Fruit fly (Drosophila melanogaster) whole organism, prepupa: ENCODE data around the gene CG31075.

ENCODE experiments used
- Blimp-1 ChIP-seq: fragments of 200-800 bp; sonication (Bioruptor generic); optimal IDR thresholded peaks from 3 replicates; lab custom pipeline; 2017; ENCODE audit warnings: missing biosample characterization, missing genetic modification characterization, mild to moderate bottlenecking, moderate library complexity, missing genetic modification reagents
- CG6854 ChIP-seq: fragments of 200-800 bp; sonication (Bioruptor generic); optimal IDR thresholded peaks from 2 replicates; lab custom pipeline; 2017; ENCODE audit warnings: missing biosample characterization, mild to moderate bottlenecking, missing genetic modification characterization
- Hr39 ChIP-seq: fragments of 200-800 bp; sonication (Bioruptor generic); optimal IDR thresholded peaks from 2 replicates; lab custom pipeline; 2016; ENCODE audit warnings: missing biosample characterization, missing genetic modification characterization
- acj6 ChIP-seq: fragments of 200-800 bp; sonication (Bioruptor generic); optimal IDR thresholded peaks from 3 replicates; lab custom pipeline; 2016; ENCODE audit warnings: missing biosample characterization, missing genetic modification characterization
- ss ChIP-seq, 2 experiments: fragments of 200-800 bp; sonication (Bioruptor generic); optimal IDR thresholded peaks; 2 replicates in 1 of 2; 3 replicates in 1 of 2; lab custom pipeline; 2017 to 2018; ENCODE audit warnings: mild to moderate bottlenecking in 2 of 2, missing biosample characterization in 2 of 2, missing genetic modification characterization in 2 of 2, moderate library complexity in 1 of 2

DNA sequence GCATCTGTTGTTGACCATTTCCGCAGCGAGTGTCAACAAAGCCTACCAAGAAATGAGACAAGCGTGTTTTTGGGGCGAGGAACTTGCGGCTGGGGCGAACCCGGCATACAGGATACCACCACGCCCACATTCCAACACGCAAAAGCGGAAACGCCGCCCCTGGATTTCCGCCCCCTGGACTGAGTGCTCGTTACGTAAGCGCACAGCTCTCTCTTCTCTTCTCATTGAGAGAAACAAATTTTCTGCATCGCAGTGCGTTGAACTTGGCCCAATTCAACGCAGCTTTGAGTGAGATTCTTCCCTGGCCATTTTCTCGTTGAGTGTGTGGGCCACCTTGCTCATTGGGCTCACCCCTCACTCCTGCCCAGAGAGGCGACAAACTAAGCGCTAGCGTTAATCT is 27.8 kb downstream of the CG31075 start:
- TF ChIP-seq CG6854 (GFP tag; lab: Kevin White, UChicago) (peak; percentile 50), acj6 (GFP tag; lab: Kevin White, UChicago) (no peak), ss (GFP tag; optimal IDR thresholded peaks at IDR 0.05; lab: Kevin White, UChicago) (no peak), Hr39 (no peak), Blimp-1 (no peak)
